Fruit fly (Drosophila melanogaster) S2 (cell line): ENCODE results near the gene grsm.

Source experiments
- CG8478 ChIP-seq: fragments of >200 bp; optimal IDR thresholded peaks from 2 replicates; lab custom pipeline; 2018
- CTCF ChIP-seq, 2 experiments: fragments of >200 bp; optimal IDR thresholded peaks; 2 replicates each; lab custom pipeline; 2018

DNA sequence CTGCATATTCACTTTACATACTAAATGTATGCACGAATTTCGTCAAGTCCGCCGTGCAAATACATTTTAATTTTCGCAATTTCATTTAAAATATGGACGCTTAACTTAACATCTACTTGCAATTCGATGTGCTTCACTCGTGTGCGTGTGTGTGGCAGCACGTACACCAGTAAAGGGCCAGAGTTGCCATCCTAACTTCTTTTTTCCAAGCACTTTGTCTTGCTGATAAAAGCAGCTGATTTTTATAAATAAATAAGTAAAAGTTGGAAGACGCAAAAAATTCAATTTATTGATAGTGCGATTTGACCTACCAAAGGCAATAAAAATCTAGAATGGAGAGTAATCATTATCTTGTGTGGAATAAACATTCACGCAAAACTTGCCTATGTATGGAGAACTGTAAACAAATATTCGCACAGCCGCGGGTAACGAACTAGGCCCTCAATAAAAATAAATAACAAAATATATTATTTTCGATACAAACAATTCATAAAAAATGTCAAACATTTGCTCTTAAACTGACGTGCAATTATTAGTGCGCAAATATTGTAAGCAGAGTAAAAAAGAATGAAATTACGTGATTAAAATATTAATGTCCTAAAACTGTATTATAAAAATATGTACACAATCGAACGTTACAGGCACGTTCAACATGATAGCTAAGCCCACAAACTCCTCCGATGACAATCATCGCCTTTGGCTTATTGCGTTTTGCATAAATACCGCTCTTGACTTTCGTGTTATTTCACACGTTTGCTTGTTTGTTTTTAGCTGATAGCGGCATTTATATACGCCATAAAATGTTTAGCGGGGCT, 14.9 kb upstream of the grsm start:
- TF ChIP-seq CTCF (optimal IDR thresholded peaks at IDR 0.05; lab: Kevin White, UChicago) (no peak), CG8478 (lab: Kevin White, UChicago) (no peak)
